Fruit fly (Drosophila melanogaster): ENCODE data around the gene CG31183.

DNA sequence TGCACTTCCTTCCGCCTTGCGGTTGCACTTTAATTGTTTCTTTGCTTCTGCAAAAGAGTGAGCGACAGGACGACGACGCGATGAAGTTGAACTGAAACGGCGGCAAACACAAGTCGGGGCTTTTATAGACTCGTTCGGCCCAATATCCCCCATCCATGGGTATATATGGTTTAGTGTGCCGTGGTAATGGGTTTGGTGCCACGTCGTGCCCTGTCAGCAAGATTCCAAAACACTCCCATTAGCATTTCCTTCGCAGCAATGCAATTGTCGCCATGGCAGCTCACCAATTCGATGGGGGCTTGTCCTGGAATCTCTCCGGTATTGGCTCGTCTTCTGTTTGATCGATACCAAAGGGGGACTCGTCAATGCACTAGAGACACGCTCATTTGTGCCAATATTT lies 42.2 kb upstream of the CG31183 start, which contains the start of gene CG45105:
- no peak for TF ChIP-seq salr (GFP tag; optimal IDR thresholded peaks at IDR 0.05)
- TF ChIP-seq CG9139 (GFP tag; optimal IDR thresholded peaks at IDR 0.05), result no peak
- no peak for TF ChIP-seq Eip75B (GFP tag; optimal IDR thresholded peaks at IDR 0.05)
- TF ChIP-seq pdm3 (GFP tag; optimal IDR thresholded peaks at IDR 0.05), result no peak
- no peak for TF ChIP-seq Eip93F (GFP tag; optimal IDR thresholded peaks at IDR 0.05)
- no peak for TF ChIP-seq Eip78C (GFP tag)
- no peak for TF ChIP-seq CG3919 (GFP tag; optimal IDR thresholded peaks at IDR 0.05)
- TF ChIP-seq Blimp-1 (GFP tag; optimal IDR thresholded peaks at IDR 0.05), result no peak
- TF ChIP-seq ss (GFP tag; optimal IDR thresholded peaks at IDR 0.05), result no peak
- TF ChIP-seq CG3032 (tag; optimal IDR thresholded peaks at IDR 0.05), result no peak
- no peak for TF ChIP-seq CG1621 (tag; optimal IDR thresholded peaks at IDR 0.05)
- no peak for TF ChIP-seq achi (GFP tag; optimal IDR thresholded peaks at IDR 0.05)
- no peak for TF ChIP-seq Hr39 (GFP tag; optimal IDR thresholded peaks at IDR 0.05)

Data from whole organism, prepupa.